Fruit fly (Drosophila melanogaster): ENCODE data around the gene CG7255.

CG7255 gene

dm6 chr3L:15321001-15321438 is 17.0 kb downstream of the CG7255 start (continued):
- TF ChIP-seq fd96Cb (tag; optimal IDR thresholded peaks at IDR 0.05), result peak; percentile 49
- no peak for TF ChIP-seq NfI (GFP tag; optimal IDR thresholded peaks at IDR 0.05)
- no peak for TF ChIP-seq sisA (GFP tag; IDR thresholded peaks at IDR 0.05)
- no peak for TF ChIP-seq CG17359 (tag; optimal IDR thresholded peaks at IDR 0.05)
- TF ChIP-seq Dip3 (GFP tag; optimal IDR thresholded peaks at IDR 0.05), result no peak
- TF ChIP-seq gfzf (GFP tag; optimal IDR thresholded peaks at IDR 0.05), result no peak
- TF ChIP-seq CG1647 (GFP tag; optimal IDR thresholded peaks at IDR 0.05), result no peak
- TF ChIP-seq CG5245 (GFP tag; optimal IDR thresholded peaks at IDR 0.05), result no peak
- no peak for TF ChIP-seq ems (GFP tag; optimal IDR thresholded peaks at IDR 0.05)
- TF ChIP-seq CG3407 (GFP tag; optimal IDR thresholded peaks at IDR 0.05), result no peak
- TF ChIP-seq BtbVII (GFP tag; optimal IDR thresholded peaks at IDR 0.05), result no peak
- TF ChIP-seq schlank (tag; optimal IDR thresholded peaks at IDR 0.05), result no peak
- no peak for TF ChIP-seq Ravus (GFP tag; IDR thresholded peaks at IDR 0.05)
- TF ChIP-seq tin (GFP tag; optimal IDR thresholded peaks at IDR 0.05), result peak; percentile 30
- no peak for TF ChIP-seq ssp (GFP tag; IDR thresholded peaks at IDR 0.05)
- TF ChIP-seq CG6254 (GFP tag; optimal IDR thresholded peaks at IDR 0.05), result peak; percentile 44
- no peak for TF ChIP-seq dm (GFP tag; optimal IDR thresholded peaks at IDR 0.05)
- peak; percentile 30 for TF ChIP-seq CG7745 (tag; optimal IDR thresholded peaks at IDR 0.05)
- TF ChIP-seq Dp (GFP tag; optimal IDR thresholded peaks at IDR 0.05), result no peak
- no peak for TF ChIP-seq Side (GFP tag; optimal IDR thresholded peaks at IDR 0.05)
- no peak for TF ChIP-seq Hmx (GFP tag; optimal IDR thresholded peaks at IDR 0.05)
- TF ChIP-seq Hsf (GFP tag; optimal IDR thresholded peaks at IDR 0.05), result peak; percentile 41
- TF ChIP-seq CG3065 (GFP tag; optimal IDR thresholded peaks at IDR 0.05), result no peak
- no peak for TF ChIP-seq corto (GFP tag; optimal IDR thresholded peaks at IDR 0.05)
- no peak for TF ChIP-seq CG7372 (GFP tag; IDR thresholded peaks at IDR 0.05)
- TF ChIP-seq CG1792 (GFP tag; optimal IDR thresholded peaks at IDR 0.05), result no peak
- peak; percentile 52 for TF ChIP-seq sqz (GFP tag; optimal IDR thresholded peaks at IDR 0.05)
- TF ChIP-seq CG18476 (GFP tag; optimal IDR thresholded peaks at IDR 0.05), result no peak
- TF ChIP-seq ash1 (GFP tag; optimal IDR thresholded peaks at IDR 0.05), result no peak
- TF ChIP-seq H2.0 (GFP tag; IDR thresholded peaks at IDR 0.05), result no peak
- no peak for TF ChIP-seq CG10654 (GFP tag; optimal IDR thresholded peaks at IDR 0.05)
- TF ChIP-seq wdn (GFP tag; IDR thresholded peaks at IDR 0.05), result no peak
- no peak for TF ChIP-seq CG4282 (GFP tag; optimal IDR thresholded peaks at IDR 0.05)
- no peak for TF ChIP-seq Nf-YC (tag; optimal IDR thresholded peaks at IDR 0.05)
- TF ChIP-seq peb (GFP tag; IDR thresholded peaks at IDR 0.05), result no peak
- no peak for TF ChIP-seq lbe (GFP tag; optimal IDR thresholded peaks at IDR 0.05)
- no peak for TF ChIP-seq Scr (GFP tag; IDR thresholded peaks at IDR 0.05; ENCODE audit: partially characterized antibody)
- TF ChIP-seq Elba2 (GFP tag; optimal IDR thresholded peaks at IDR 0.05), result no peak
- TF ChIP-seq dysf (GFP tag; IDR thresholded peaks at IDR 0.05), result no peak
- no peak for TF ChIP-seq onecut (GFP tag; IDR thresholded peaks at IDR 0.05)
- TF ChIP-seq CG4360 (GFP tag; IDR thresholded peaks at IDR 0.05), result no peak
- TF ChIP-seq sna (GFP tag; IDR thresholded peaks at IDR 0.05; ENCODE audit: partially characterized antibody), result no peak
- no peak for TF ChIP-seq Sin3A (optimal IDR thresholded peaks at IDR 0.05)
- no peak for TF ChIP-seq psq (GFP tag; optimal IDR thresholded peaks at IDR 0.05)
- TF ChIP-seq CG14014 (GFP tag; IDR thresholded peaks at IDR 0.05), result no peak
- TF ChIP-seq croc (GFP tag; conservative IDR thresholded peaks at IDR 0.05), result no peak
- no peak for TF ChIP-seq CG13894 (tag; optimal IDR thresholded peaks at IDR 0.05)
- TF ChIP-seq CG12769 (tag; optimal IDR thresholded peaks at IDR 0.05), result no peak
- peak; percentile 95 for TF ChIP-seq dmrt11E (tag; optimal IDR thresholded peaks at IDR 0.05)
- TF ChIP-seq pho (GFP tag; optimal IDR thresholded peaks at IDR 0.05), result no peak
- no peak for TF ChIP-seq Myb (GFP tag; optimal IDR thresholded peaks at IDR 0.05)
- no peak for TF ChIP-seq fru (optimal IDR thresholded peaks at IDR 0.05)
- TF ChIP-seq CG10959 (GFP tag; IDR thresholded peaks at IDR 0.05), result peak; percentile 68
- no peak for TF ChIP-seq Lpt (GFP tag; optimal IDR thresholded peaks at IDR 0.05)

Measured in whole organism, embryonic.